Fruit fly (Drosophila melanogaster) whole organism: ENCODE measurements around the gene MICU3.
A peak's percentile ranks its signal among the peaks of the same experiment; 100 is the strongest.

Experiments used
- CG8478 ChIP-seq: fragments of >200 bp; optimal IDR thresholded peaks from 2 replicates; lab custom pipeline; 2018; ENCODE audit warnings: inconsistent platforms
- Dll ChIP-seq: fragments of >200 bp; optimal IDR thresholded peaks from 2 replicates; lab custom pipeline; 2017
- EcR ChIP-seq, 2 experiments: fragments of >200 bp; optimal IDR thresholded peaks; 2 replicates each; lab custom pipeline; 2017; ENCODE audit warnings: missing biosample characterization in 2 of 2, missing genetic modification characterization in 2 of 2, missing genetic modification reagents in 2 of 2
- pan ChIP-seq: fragments of >200 bp; optimal IDR thresholded peaks from 2 replicates; lab custom pipeline; 2017
- psq ChIP-seq: fragments of >200 bp; optimal IDR thresholded peaks from 2 replicates; lab custom pipeline; 2017
- usp ChIP-seq: fragments of >200 bp; optimal IDR thresholded peaks from 2 replicates; lab custom pipeline; 2017; ENCODE audit warnings: missing biosample characterization, missing genetic modification characterization, mixed read lengths

MICU3 gene

DNA sequence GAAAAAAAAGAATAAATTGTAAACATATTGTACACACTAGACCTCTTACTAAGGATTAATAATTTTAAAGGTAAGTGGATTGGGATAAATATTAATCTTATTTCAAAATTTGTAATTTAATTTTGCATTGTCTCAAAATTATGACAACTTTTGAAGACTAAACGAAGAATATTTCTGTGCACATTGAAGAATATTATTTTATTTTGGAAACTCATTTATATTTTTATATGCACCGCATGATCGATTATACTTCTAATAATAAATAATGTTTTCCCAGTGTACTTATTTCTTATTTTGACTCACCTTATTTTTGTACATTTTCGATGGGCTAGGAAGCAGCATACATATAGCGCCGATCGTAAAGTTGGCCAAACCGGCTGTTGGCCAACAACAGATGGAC, 3.2 kb upstream of the MICU3 start:
- no peak for TF ChIP-seq psq

- TF ChIP-seq EcR (GFP tag; optimal IDR thresholded peaks at IDR 0.05; lab: Kevin White, UChicago) (no peak), psq (no peak), Dll (no peak), CG8478 (lab: Kevin White, UChicago) (no peak), usp (GFP tag; lab: Kevin White, UChicago) (no peak), pan (no peak)
These were observed 613 bp downstream of the MICU3 start for dm6 chr3R:19847591-19848256.

- TF ChIP-seq Dll (no peak), pan (no peak), EcR (GFP tag; optimal IDR thresholded peaks at IDR 0.05; lab: Kevin White, UChicago) (no peak), CG8478 (lab: Kevin White, UChicago) (no peak), usp (GFP tag; lab: Kevin White, UChicago) (no peak), psq (no peak)
These were observed 11.0 kb downstream of the MICU3 start for dm6 chr3R:19858017-19858659.

dm6 chr3R:19858944-19859343, 11.8 kb downstream of the MICU3 start:
- TF ChIP-seq usp (GFP tag; lab: Kevin White, UChicago) (no peak), EcR (GFP tag; optimal IDR thresholded peaks at IDR 0.05; lab: Kevin White, UChicago) (no peak), CG8478 (lab: Kevin White, UChicago) (no peak), Dll (no peak), pan (no peak), psq (no peak)

DNA sequence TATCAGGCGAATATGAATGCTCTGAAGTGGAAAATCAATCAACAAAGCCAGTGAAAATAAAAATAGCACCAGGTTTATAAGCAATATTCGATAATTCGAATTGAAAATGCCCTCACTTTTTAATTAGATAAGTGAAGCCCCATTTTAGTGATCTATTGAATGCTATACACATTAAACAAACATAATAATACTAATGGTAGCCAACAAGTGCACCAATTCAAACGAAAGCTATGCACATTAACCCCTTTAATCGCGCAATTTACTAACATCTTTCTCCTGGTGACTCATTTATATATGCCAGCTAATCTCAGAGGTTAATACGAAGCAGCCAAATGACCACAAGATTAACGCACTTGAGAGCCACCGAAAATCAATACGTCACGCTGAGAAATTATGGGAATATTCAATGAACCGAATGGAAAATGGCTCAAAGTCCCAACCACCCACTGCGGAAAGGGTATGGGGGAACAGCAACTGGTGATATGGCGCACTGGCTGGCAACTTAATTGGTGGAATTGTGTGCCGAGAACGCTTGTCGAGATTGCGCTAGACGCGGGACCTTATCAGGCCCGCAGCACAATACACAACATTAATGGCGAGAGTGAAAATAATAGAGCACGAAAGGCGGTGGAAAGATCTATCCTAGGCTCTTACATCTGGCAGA, 12.4 kb downstream of the MICU3 start:
- TF ChIP-seq psq, result no peak
- TF ChIP-seq pan, result no peak
- no peak for TF ChIP-seq CG8478 (lab: Kevin White, UChicago)
- no peak for TF ChIP-seq Dll
- TF ChIP-seq usp (GFP tag; lab: Kevin White, UChicago), result no peak
- no peak for TF ChIP-seq EcR (GFP tag; optimal IDR thresholded peaks at IDR 0.05; lab: Kevin White, UChicago)

DNA sequence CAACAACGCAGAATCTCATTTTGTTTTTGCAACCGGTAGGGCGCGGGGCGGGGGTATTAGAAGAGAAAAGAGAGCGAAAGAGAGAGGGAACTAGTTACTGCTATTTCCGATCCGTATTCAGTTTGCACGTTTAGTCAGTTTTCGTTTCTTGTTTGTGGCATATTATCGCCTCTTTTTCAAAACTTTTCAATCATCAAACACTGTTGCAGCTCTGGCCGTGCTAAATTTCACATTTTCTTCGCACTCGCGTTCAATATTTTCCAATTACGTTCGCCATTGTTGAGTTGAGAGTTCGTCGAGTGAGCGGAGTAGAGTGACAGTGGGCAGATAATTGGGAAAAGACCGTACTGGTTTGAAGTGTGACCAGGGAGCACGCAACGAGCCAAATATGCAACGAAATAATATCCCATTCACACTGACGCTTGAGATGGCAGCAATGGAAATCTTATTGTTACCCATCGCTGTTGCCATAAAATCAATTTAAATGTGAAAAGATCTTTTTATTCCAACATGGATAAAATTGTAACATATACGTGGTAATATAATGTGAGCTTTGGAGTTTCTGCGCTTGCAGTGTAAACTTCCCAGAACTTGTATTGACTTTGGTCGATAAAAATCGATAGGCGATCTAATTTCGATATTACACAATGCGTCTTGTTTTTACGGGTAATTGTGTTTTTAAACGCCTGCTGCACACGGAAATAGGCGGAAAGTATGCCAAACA, 14.0 kb downstream of the MICU3 start, which contains the start of the genes Ire1 and Mrm2:
Ire1 (minus strand) TSS at position 296 of the 724 bp plus-strand sequence.
Mrm2 (plus strand) TSS at position 615 of the 724 bp plus-strand sequence.
- no peak for TF ChIP-seq EcR (GFP tag; optimal IDR thresholded peaks at IDR 0.05; lab: Kevin White, UChicago)
- no peak for TF ChIP-seq CG8478 (lab: Kevin White, UChicago)
- TF ChIP-seq pan, result no peak
- no peak for TF ChIP-seq Dll
- no peak for TF ChIP-seq usp (GFP tag; lab: Kevin White, UChicago)
- no peak for TF ChIP-seq psq

DNA sequence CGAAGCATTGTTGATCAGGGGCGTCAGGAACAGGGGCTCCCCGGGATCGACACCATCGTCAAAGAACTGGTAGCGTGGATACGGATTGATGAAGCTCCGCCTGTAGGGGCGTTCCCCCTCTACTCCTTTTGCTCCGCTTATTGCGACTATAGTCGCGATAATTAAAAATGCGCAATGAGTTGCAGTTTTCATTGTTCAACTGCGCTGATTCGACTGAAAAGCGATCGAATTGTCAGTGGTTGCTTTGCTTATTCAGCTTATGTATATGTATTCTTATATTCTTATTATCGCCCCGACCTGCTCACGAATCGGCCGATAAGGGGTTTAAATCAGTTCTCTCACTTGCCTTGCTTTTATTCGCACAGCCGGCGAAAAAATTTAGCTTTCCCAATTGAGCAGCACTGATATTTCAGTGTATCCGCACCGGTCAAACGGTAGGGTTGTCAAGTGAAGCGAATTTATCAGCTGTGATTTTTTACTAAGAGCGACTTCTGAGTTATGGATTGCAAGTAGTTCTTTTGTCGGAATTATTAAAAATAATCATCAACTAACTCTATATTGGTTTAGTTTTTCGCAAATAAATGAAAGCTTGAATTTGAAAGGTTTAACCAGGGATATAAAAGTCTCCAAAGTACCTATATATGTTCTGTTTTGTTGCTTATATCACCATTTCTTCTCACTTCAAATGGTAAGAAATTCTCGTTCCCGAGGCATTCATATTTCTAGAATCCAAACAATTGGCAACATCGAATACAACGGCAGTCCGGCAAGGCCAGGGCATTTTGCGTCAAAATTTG, 17.1 kb downstream of the MICU3 start, which contains the start of the genes CG4572 and CG4686:
CG4572 (minus strand) TSS at position 415 of the 797 bp plus-strand sequence.
CG4686 (plus strand) TSS at position 518 of the 797 bp plus-strand sequence.
- no peak for TF ChIP-seq psq
- TF ChIP-seq CG8478 (lab: Kevin White, UChicago), result no peak
- TF ChIP-seq Dll, result no peak
- TF ChIP-seq usp (GFP tag; lab: Kevin White, UChicago), result no peak
- TF ChIP-seq EcR (GFP tag; optimal IDR thresholded peaks at IDR 0.05; lab: Kevin White, UChicago), result no peak
- no peak for TF ChIP-seq pan

- TF ChIP-seq CG8478 (lab: Kevin White, UChicago) (no peak), Dll (no peak), usp (GFP tag; lab: Kevin White, UChicago) (no peak), EcR (GFP tag; optimal IDR thresholded peaks at IDR 0.05; lab: Kevin White, UChicago) (no peak), psq (no peak)
These were observed 26.1 kb downstream of the MICU3 start for dm6 chr3R:19873102-19873737.

DNA sequence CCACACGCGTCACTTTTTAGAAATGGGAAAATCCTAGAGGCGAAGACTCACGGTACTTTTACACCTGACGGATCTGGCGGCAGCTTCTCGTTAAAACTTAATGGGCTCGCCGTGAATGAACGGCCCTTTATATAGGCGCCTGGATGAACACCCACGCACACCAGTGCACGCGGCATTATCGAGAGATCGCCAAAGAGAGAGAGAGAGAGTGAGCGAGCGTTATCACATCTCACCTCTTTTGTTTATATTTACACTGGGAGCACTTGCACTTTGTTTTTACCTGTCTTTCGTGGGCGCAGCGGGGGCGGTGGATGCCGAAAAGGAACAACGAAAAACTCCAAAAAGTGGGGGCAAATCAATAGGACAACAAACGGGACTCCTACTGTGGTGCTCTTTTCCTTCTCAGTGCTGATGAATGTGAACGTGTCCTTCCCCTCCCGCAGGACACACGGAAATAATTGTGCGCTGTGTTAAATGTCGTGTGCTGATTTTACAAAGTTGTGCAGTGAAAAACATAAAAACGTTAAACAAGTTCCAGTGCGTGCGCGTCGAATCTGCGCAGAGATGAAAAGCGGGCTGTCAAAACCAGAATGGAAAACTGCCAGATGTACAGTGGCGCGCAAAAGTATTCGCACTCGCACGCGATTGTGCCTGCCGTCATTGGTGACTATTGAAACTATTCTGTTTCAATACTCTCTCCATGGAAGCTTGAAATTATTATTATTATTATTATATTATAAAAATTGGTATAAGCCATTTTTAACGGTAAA, 28.2 kb downstream of the MICU3 start, which contains the start of gene Mrp5:
Mrp5 (minus strand) TSS at position 561 of the 770 bp plus-strand sequence.
- TF ChIP-seq CG8478 (lab: Kevin White, UChicago) (no peak), Dll (peak; percentile 75)

DNA sequence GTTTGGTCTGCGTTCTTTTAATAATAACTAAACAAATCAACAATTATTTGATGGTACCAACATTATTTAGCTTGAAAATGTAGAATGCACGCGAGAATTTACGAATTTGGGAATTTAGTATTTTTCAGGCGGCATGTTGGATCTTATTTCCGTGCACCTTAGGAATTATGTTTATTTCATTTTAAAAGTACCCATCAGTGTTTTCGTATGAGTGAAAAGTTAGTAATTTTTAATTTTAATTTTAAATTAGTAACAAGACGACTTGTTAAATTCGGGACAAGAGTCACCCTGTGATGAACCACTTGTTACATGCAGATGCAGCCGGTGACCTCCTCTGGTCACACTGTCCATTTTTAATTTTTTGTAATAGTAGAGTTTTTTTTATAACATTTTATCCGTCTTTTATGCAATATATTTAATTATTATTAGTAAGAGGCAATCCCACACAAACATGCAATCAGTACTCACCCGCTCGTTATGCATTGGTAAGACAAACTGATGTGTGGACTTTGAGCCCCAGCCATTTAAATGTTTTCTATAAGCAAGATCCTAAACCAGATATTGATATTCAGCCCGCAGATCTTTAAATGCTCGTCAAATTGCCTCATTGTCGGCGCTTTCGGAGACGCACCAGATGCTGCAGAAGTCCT, 30.4 kb downstream of the MICU3 start, which contains the start of the genes CG17186 and Arc42:
CG17186 (minus strand) TSS at position 88 of the 650 bp plus-strand sequence.
Arc42 (plus strand) TSS at position 311 of the 650 bp plus-strand sequence.
- TF ChIP-seq usp (GFP tag; lab: Kevin White, UChicago) (no peak), EcR (GFP tag; optimal IDR thresholded peaks at IDR 0.05; lab: Kevin White, UChicago) (no peak), pan (no peak), Dll (no peak), psq (no peak), CG8478 (lab: Kevin White, UChicago) (no peak)
